Fruit fly (Drosophila melanogaster) whole organism, embryonic: Measurements from ENCODE around the gene CG43439.

Source experiments
- Ada2b ChIP-seq: fragments of 200-800 bp; sonication (Bioruptor generic); IDR thresholded peaks from 2 replicates; pipeline ENCODE4 v1.3.6; 2022; ENCODE audit warnings: missing biosample characterization, missing genetic modification characterization
- Blimp-1 ChIP-seq: fragments of 200-800 bp; sonication (Bioruptor generic); optimal IDR thresholded peaks from 3 replicates; lab custom pipeline; 2018; ENCODE audit warnings: missing biosample characterization, missing genetic modification characterization, mild to moderate bottlenecking, moderate library complexity, missing genetic modification reagents
- CG10366 ChIP-seq: fragments of 200-800 bp; sonication (Bioruptor generic); IDR thresholded peaks from 2 replicates; pipeline ENCODE4 v1.3.6; 2022; ENCODE audit warnings: missing biosample characterization, missing genetic modification characterization
- CG11695 ChIP-seq: fragments of 200-800 bp; sonication (Bioruptor generic); IDR thresholded peaks from 3 replicates; pipeline ENCODE4 v1.3.6; 2022; ENCODE audit warnings: missing biosample characterization, missing genetic modification characterization
- CG12391 ChIP-seq: fragments of 200-800 bp; sonication (Bioruptor generic); optimal IDR thresholded peaks from 3 replicates; lab custom pipeline; 2018; ENCODE audit warnings: missing biosample characterization, mild to moderate bottlenecking, missing genetic modification characterization, moderate library complexity
- CG12659 ChIP-seq: fragments of 200-800 bp; sonication (Bioruptor generic); optimal IDR thresholded peaks from 3 replicates; lab custom pipeline; 2017; ENCODE audit warnings: mild to moderate bottlenecking, missing biosample characterization, missing genetic modification reagents, missing genetic modification characterization
- CG13123 ChIP-seq: fragments of 200-800 bp; sonication (Bioruptor generic); optimal IDR thresholded peaks from 2 replicates; lab custom pipeline; 2016; ENCODE audit warnings: missing biosample characterization, missing genetic modification characterization
- CG17361 ChIP-seq: fragments of 200-800 bp; sonication (Bioruptor generic); IDR thresholded peaks from 3 replicates; pipeline ENCODE4 v1.3.6; 2022; ENCODE audit warnings: missing biosample characterization, missing genetic modification characterization
- CG18262 ChIP-seq: fragments of 200-800 bp; optimal IDR thresholded peaks from 3 replicates; lab custom pipeline; 2019; ENCODE audit warnings: missing biosample characterization, mild to moderate bottlenecking, missing genetic modification characterization, moderate library complexity
- CG3065 ChIP-seq: fragments of 200-800 bp; sonication (Bioruptor generic); optimal IDR thresholded peaks from 2 replicates; lab custom pipeline; 2016; ENCODE audit warnings: missing biosample characterization, missing genetic modification characterization
- CG3726 ChIP-seq: fragments of 200-800 bp; sonication (Bioruptor generic); IDR thresholded peaks from 3 replicates; pipeline ENCODE4, ENCODE4 v1.3.6; 2022; ENCODE audit warnings: missing biosample characterization, missing genetic modification characterization
- CG3847 ChIP-seq: fragments of 200-800 bp; sonication (Bioruptor generic); IDR thresholded peaks from 2 replicates; pipeline ENCODE4 v1.3.6; 2022; ENCODE audit warnings: missing biosample characterization, missing genetic modification characterization
- CG4328 ChIP-seq: fragments of 200-800 bp; sonication (Bioruptor generic); optimal IDR thresholded peaks from 3 replicates; lab custom pipeline; 2017; ENCODE audit warnings: missing biosample characterization, missing genetic modification reagents, missing genetic modification characterization
- CG4730 ChIP-seq: fragments of 200-800 bp; sonication (Bioruptor generic); IDR thresholded peaks from 2 replicates; pipeline ENCODE4 v1.3.6; 2022; ENCODE audit warnings: missing biosample characterization, missing genetic modification characterization
- CG8290 ChIP-seq, 3 experiments: fragments of 200-800 bp; sonication (Bioruptor generic); optimal IDR thresholded peaks; 2 replicates each; lab custom pipeline; 2016 to 2019; ENCODE audit warnings: missing biosample characterization in 3 of 3, missing genetic modification characterization in 3 of 3, mild to moderate bottlenecking in 2 of 3, moderate library complexity in 1 of 3
- CG9215 ChIP-seq: fragments of 200-800 bp; sonication (Bioruptor generic); IDR thresholded peaks from 2 replicates; pipeline ENCODE4 v1.3.6; 2022; ENCODE audit warnings: missing biosample characterization, missing genetic modification characterization
- CTCF ChIP-seq: fragments of 200-800 bp; sonication (Bioruptor generic); optimal IDR thresholded peaks from 2 replicates; lab custom pipeline; 2017; ENCODE audit warnings: missing biosample characterization, mild to moderate bottlenecking, missing genetic modification characterization, moderate library complexity
- CkIIα-i1 ChIP-seq: fragments of 200-800 bp; sonication (Bioruptor generic); IDR thresholded peaks from 2 replicates; pipeline ENCODE4 v1.3.6; 2022; ENCODE audit warnings: missing biosample characterization, missing genetic modification characterization
- Fer2 ChIP-seq: fragments of 200-800 bp; sonication (Bioruptor generic); optimal IDR thresholded peaks from 2 replicates; lab custom pipeline; 2018; ENCODE audit warnings: missing biosample characterization, mild to moderate bottlenecking, missing genetic modification characterization, moderate library complexity
- Fer3 ChIP-seq: fragments of 200-800 bp; sonication (Bioruptor generic); optimal IDR thresholded peaks from 2 replicates; lab custom pipeline; 2018; ENCODE audit warnings: missing biosample characterization, mild to moderate bottlenecking, missing genetic modification characterization, moderate library complexity
- H15 ChIP-seq: fragments of 200-800 bp; sonication (Bioruptor generic); IDR thresholded peaks from 3 replicates; pipeline ENCODE4 v1.3.6; 2022; ENCODE audit warnings: missing biosample characterization, missing genetic modification characterization
- Hand ChIP-seq: fragments of 200-800 bp; sonication (Bioruptor generic); optimal IDR thresholded peaks from 2 replicates; lab custom pipeline; 2017; ENCODE audit warnings: mild to moderate bottlenecking, missing biosample characterization, missing genetic modification reagents, missing genetic modification characterization
- HmgD ChIP-seq: fragments of 200-800 bp; sonication (Bioruptor generic); optimal IDR thresholded peaks from 3 replicates; lab custom pipeline; 2016; ENCODE audit warnings: missing biosample characterization, missing genetic modification characterization
- HmgZ ChIP-seq: fragments of 200-800 bp; sonication (Bioruptor generic); optimal IDR thresholded peaks from 2 replicates; lab custom pipeline; 2018; ENCODE audit warnings: missing biosample characterization, mild to moderate bottlenecking, missing genetic modification characterization
- Hr39 ChIP-seq: fragments of >200 bp; optimal IDR thresholded peaks from 2 replicates; lab custom pipeline; 2017
- NC2α ChIP-seq: fragments of 200-800 bp; sonication (Bioruptor generic); optimal IDR thresholded peaks from 2 replicates; lab custom pipeline; 2016; ENCODE audit warnings: missing biosample characterization, missing genetic modification characterization
- Ptx1 ChIP-seq: fragments of 200-800 bp; sonication (Bioruptor generic); IDR thresholded peaks from 2 replicates; pipeline ENCODE4 v1.3.6; 2022; ENCODE audit warnings: missing biosample characterization, missing genetic modification characterization
- Sry-β ChIP-seq: fragments of 200-800 bp; sonication (Bioruptor generic); optimal IDR thresholded peaks from 2 replicates; lab custom pipeline; 2018; ENCODE audit warnings: missing biosample characterization, mild to moderate bottlenecking, missing genetic modification characterization, moderate library complexity
- YL-1 ChIP-seq: fragments of 200-800 bp; sonication (Bioruptor generic); optimal IDR thresholded peaks from 3 replicates; lab custom pipeline; 2017; ENCODE audit warnings: missing biosample characterization, mild to moderate bottlenecking, missing genetic modification characterization
- ac ChIP-seq: fragments of 200-800 bp; sonication (Bioruptor generic); optimal IDR thresholded peaks from 3 replicates; lab custom pipeline; 2017; ENCODE audit warnings: missing biosample characterization, mild to moderate bottlenecking, missing genetic modification characterization
- bcd ChIP-seq: fragments of 200-800 bp; sonication (Bioruptor generic); optimal IDR thresholded peaks from 2 replicates; lab custom pipeline; 2017; ENCODE audit warnings: missing biosample characterization, mild to moderate bottlenecking, missing genetic modification characterization
- cas ChIP-seq: fragments of 200-800 bp; sonication (Bioruptor generic); IDR thresholded peaks from 2 replicates; pipeline ENCODE4 v1.3.6; 2022; ENCODE audit warnings: missing biosample characterization, missing genetic modification characterization
- crol ChIP-seq: fragments of 200-800 bp; sonication (Bioruptor generic); IDR thresholded peaks from 2 replicates; pipeline ENCODE4 v1.3.6; 2022; ENCODE audit warnings: missing biosample characterization, missing genetic modification characterization
- dpn ChIP-seq, 2 experiments: fragments of 200-800 bp; sonication (Bioruptor generic); optimal IDR thresholded peaks; 3 replicates each; lab custom pipeline; 2016; ENCODE audit warnings: missing biosample characterization in 2 of 2, missing genetic modification characterization in 2 of 2
- eve ChIP-seq, 2 experiments: fragments of >200 bp; optimal IDR thresholded peaks; 2 replicates each; lab custom pipeline; 2017; ENCODE audit warnings: missing biosample characterization in 2 of 2, missing genetic modification characterization in 2 of 2
- gcm2 ChIP-seq: fragments of 200-800 bp; sonication (Bioruptor generic); optimal IDR thresholded peaks from 2 replicates; lab custom pipeline; 2016; ENCODE audit warnings: missing biosample characterization, missing genetic modification characterization
- gem ChIP-seq: fragments of 200-800 bp; sonication (Bioruptor generic); optimal IDR thresholded peaks from 2 replicates; lab custom pipeline; 2019; ENCODE audit warnings: missing biosample characterization, mild to moderate bottlenecking, missing genetic modification characterization, moderate library complexity
- gsb ChIP-seq: fragments of 200-800 bp; sonication (Bioruptor generic); IDR thresholded peaks from 2 replicates; pipeline ENCODE4 v1.3.6; 2022; ENCODE audit warnings: missing biosample characterization, missing genetic modification characterization
- jigr1 ChIP-seq: fragments of 200-800 bp; sonication (Bioruptor generic); IDR thresholded peaks from 3 replicates; pipeline ENCODE4 v1.3.6; 2022; ENCODE audit warnings: missing biosample characterization, missing genetic modification characterization
- jing ChIP-seq: fragments of 200-800 bp; sonication (Bioruptor generic); optimal IDR thresholded peaks from 2 replicates; lab custom pipeline; 2018; ENCODE audit warnings: missing biosample characterization, mild to moderate bottlenecking, missing genetic modification characterization
- jumu ChIP-seq: fragments of 200-800 bp; sonication (Bioruptor generic); optimal IDR thresholded peaks from 3 replicates; lab custom pipeline; 2016; ENCODE audit warnings: missing biosample characterization, missing genetic modification characterization
- lov ChIP-seq, 2 experiments: fragments of 200-800 bp in 1 of 2; fragments of >200 bp in 1 of 2; sonication (Bioruptor generic) in 1 of 2; IDR thresholded peaks in 1 of 2; optimal IDR thresholded peaks in 1 of 2; 2 replicates in 1 of 2; 3 replicates in 1 of 2; pipeline versions ENCODE4 v1.3.6 to Lab custom; 2017 to 2022; ENCODE audit warnings: missing biosample characterization in 1 of 2, missing genetic modification characterization in 1 of 2
- mld ChIP-seq: fragments of 200-800 bp; sonication (Bioruptor generic); IDR thresholded peaks from 3 replicates; pipeline ENCODE4 v1.3.6; 2022; ENCODE audit warnings: missing biosample characterization, missing genetic modification characterization; ENCODE audit not compliant: partially characterized antibody
- nerfin-2 ChIP-seq: fragments of 200-800 bp; sonication (Bioruptor generic); IDR thresholded peaks from 2 replicates; pipeline ENCODE4 v1.3.6; 2022; ENCODE audit warnings: missing biosample characterization, missing genetic modification characterization; ENCODE audit not compliant: partially characterized antibody
- pum ChIP-seq: fragments of 200-800 bp; sonication (Bioruptor generic); optimal IDR thresholded peaks from 2 replicates; lab custom pipeline; 2016; ENCODE audit warnings: missing biosample characterization, missing genetic modification characterization
- sc ChIP-seq, 3 experiments: fragments of >200 bp in 2 of 3; fragments of 200-800 bp in 1 of 3; sonication (Bioruptor generic) in 1 of 3; optimal IDR thresholded peaks; 2 replicates in 2 of 3; 3 replicates in 1 of 3; lab custom pipeline; 2017; ENCODE audit warnings: mild to moderate bottlenecking in 1 of 3, missing biosample characterization in 1 of 3, missing genetic modification characterization in 1 of 3, missing genetic modification reagents in 1 of 3
- sens ChIP-seq: fragments of 200-800 bp; sonication (Bioruptor generic); peaks from one replicate; lab custom pipeline; 2016; ENCODE audit warnings: missing biosample characterization, missing genetic modification characterization
- ssp ChIP-seq: fragments of 200-800 bp; sonication (Bioruptor generic); IDR thresholded peaks from 2 replicates; pipeline ENCODE4 v1.3.6; 2022; ENCODE audit warnings: missing biosample characterization, missing genetic modification characterization
- unc-4 ChIP-seq: fragments of 200-800 bp; sonication (Bioruptor generic); IDR thresholded peaks from 2 replicates; pipeline ENCODE4 v1.3.6; 2022; ENCODE audit warnings: missing biosample characterization, missing genetic modification characterization; ENCODE audit not compliant: partially characterized antibody
- vnd ChIP-seq: fragments of 200-800 bp; sonication (Bioruptor generic); IDR thresholded peaks from 3 replicates; pipeline ENCODE4 v1.3.6; 2022; ENCODE audit warnings: missing biosample characterization, missing genetic modification characterization; ENCODE audit not compliant: partially characterized antibody

Gene CG43439

DNA sequence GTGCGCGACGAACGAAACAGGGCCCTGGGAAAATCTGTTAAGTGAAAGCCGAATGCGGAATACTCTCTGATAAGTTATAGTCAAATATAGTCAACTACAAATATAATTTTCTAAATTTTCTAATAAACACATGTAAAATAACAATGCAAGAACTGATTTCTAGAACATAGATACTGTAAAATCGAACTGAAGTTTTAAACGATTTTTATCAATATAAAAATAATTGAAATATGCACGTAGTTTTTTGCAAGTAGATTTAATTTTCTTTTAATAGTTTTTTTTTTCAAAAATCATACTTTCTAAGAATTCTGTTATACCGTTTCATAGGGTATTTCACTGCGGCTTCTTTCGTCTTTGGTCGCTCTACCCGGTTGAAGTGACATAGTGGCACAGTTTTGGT is 24.0 kb upstream of the CG43439 start (continued):
- no peak for TF ChIP-seq vnd
- peak; percentile 91 for TF ChIP-seq CG12391 (tag; lab: Kevin White, UChicago)
- 0 out of 2 replicates have a peak, but pooled peaks have one; percentile 17 for TF ChIP-seq cas (GFP tag; lab: Robert Waterston, UW)
- no peak for TF ChIP-seq HmgD (GFP tag; lab: Kevin White, UChicago)
- TF ChIP-seq ssp, result peak; percentile 48
- TF ChIP-seq HmgZ, result peak; percentile 58
- no peak for TF ChIP-seq Hr39 (lab: Kevin White, UChicago)
- TF ChIP-seq lov (optimal IDR thresholded peaks at IDR 0.05; lab: Kevin White, UChicago), result no peak
- TF ChIP-seq lov (GFP tag; IDR thresholded peaks at IDR 0.05; lab: Robert Waterston, UW), result peak; percentile 41; the same call in 1 of the 3 replicates
- TF ChIP-seq CG9215 (GFP tag; lab: Robert Waterston, UW), result 0 out of 2 replicates have a peak, but pooled peaks have one; percentile 22
- TF ChIP-seq gsb (GFP tag; lab: Robert Waterston, UW), result 0 out of 2 replicates have a peak, but pooled peaks have one; percentile 17
- TF ChIP-seq CG13123 (GFP tag; lab: Kevin White, UChicago), result peak; percentile 53
- peak; percentile 96 for TF ChIP-seq sens (GFP tag; lab: Kevin White, UChicago)
- TF ChIP-seq CkIIα-i1 (GFP tag; lab: Robert Waterston, UW), result no peak
- peak in 1 of 2 experiments; percentile 89 for TF ChIP-seq eve (GFP tag; optimal IDR thresholded peaks at IDR 0.05; lab: Kevin White, UChicago)
- peak; percentile 82; the same call in 1 of the 3 replicates for TF ChIP-seq CG11695 (GFP tag; lab: Robert Waterston, UW)
- TF ChIP-seq jing (GFP tag; lab: Kevin White, UChicago), result peak; percentile 36
- TF ChIP-seq mld (GFP tag; lab: Robert Waterston, UW), result no peak
- no peak for TF ChIP-seq NC2α (GFP tag; lab: Kevin White, UChicago)
- TF ChIP-seq bcd, result peak; percentile 84
- peak; percentile 88 for TF ChIP-seq CG18262 (tag; lab: Kevin White, UChicago)
- TF ChIP-seq YL-1 (GFP tag; lab: Kevin White, UChicago), result peak; percentile 25
- peak; percentile 97 for TF ChIP-seq CG17361 (GFP tag; lab: Robert Waterston, UW)
- TF ChIP-seq CG4730 (GFP tag; lab: Robert Waterston, UW), result peak; percentile 59
- no peak for TF ChIP-seq Sry-β (GFP tag; lab: Kevin White, UChicago)
- TF ChIP-seq gcm2 (GFP tag; lab: Kevin White, UChicago), result peak; percentile 52
- peak; percentile 59 for TF ChIP-seq CG10366 (GFP tag; lab: Robert Waterston, UW)
- TF ChIP-seq CG3065 (GFP tag; lab: Kevin White, UChicago), result no peak
- TF ChIP-seq Fer2 (tag; lab: Kevin White, UChicago), result peak; percentile 61
- TF ChIP-seq CG4328 (GFP tag; lab: Kevin White, UChicago), result peak; percentile 78
- peak; percentile 9 for TF ChIP-seq CG8290 (GFP tag; optimal IDR thresholded peaks at IDR 0.05; lab: Kevin White, UChicago)
- TF ChIP-seq CG8290 (tag; optimal IDR thresholded peaks at IDR 0.05; lab: Kevin White, UChicago), result no peak
- peak; percentile 91 for TF ChIP-seq CG12659
- TF ChIP-seq sc (optimal IDR thresholded peaks at IDR 0.05; lab: Kevin White, UChicago), result no peak
- TF ChIP-seq sc (GFP tag; optimal IDR thresholded peaks at IDR 0.05; lab: Kevin White, UChicago), result peak; percentile 73
- TF ChIP-seq Fer3 (tag; lab: Kevin White, UChicago), result peak; percentile 83
- TF ChIP-seq Ada2b, result peak; percentile 70
- peak; percentile 93 for TF ChIP-seq Blimp-1 (GFP tag; lab: Kevin White, UChicago)
- TF ChIP-seq dpn (GFP tag; optimal IDR thresholded peaks at IDR 0.05; lab: Kevin White, UChicago), result peak; percentile 61 to 75
- TF ChIP-seq unc-4 (GFP tag; lab: Robert Waterston, UW), result no peak
- peak; percentile 93 for TF ChIP-seq gem (tag; lab: Kevin White, UChicago)
- no peak for TF ChIP-seq nerfin-2
- TF ChIP-seq CG3847, result peak; percentile 41; the same call in 1 of the 2 replicates
- no peak for TF ChIP-seq crol (GFP tag; lab: Robert Waterston, UW)
- peak; percentile 58; the same call in 1 of the 3 replicates for TF ChIP-seq jigr1 (GFP tag; lab: Robert Waterston, UW)
- peak; percentile 44 for TF ChIP-seq pum
- TF ChIP-seq CG3726 (GFP tag; lab: Robert Waterston, UW), result peak; percentile 64; the same call in 1 of the 3 replicates
- TF ChIP-seq Hand, result peak; percentile 56
- peak; percentile 60; the same call in 1 of the 3 replicates for TF ChIP-seq H15
- peak; percentile 36 for TF ChIP-seq CTCF (GFP tag; lab: Kevin White, UChicago)
- no peak for TF ChIP-seq jumu
- TF ChIP-seq ac, result no peak
- peak; percentile 77 for TF ChIP-seq Ptx1 (GFP tag; lab: Robert Waterston, UW)
